Worm (Caenorhabditis elegans): ENCODE results near the gene R08C7.8.

Gene R08C7.8

DNA sequence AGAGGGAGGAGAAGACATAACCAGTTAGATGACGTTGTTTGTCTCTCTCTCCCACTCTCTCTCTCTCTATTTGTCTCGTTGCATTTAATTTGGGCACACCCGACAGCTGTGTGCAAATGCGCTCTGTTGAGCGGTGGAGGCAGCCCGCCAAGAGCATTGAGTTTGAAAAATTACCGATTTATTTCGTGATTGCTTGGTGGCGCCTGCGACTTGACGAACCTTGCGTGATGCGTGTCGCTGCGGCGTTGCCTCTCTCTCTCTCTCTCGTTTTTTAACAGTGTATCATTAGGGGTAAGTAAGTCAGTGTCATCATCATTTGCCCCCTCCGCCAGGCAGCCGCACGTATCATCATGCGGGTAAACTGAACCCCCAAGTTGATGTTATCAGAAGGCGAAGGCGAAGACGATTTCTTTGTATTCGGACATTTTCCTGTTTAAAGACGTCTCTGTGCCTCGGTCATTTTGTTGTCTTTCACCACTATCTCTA is 28.2 kb downstream of the R08C7.8 start (continued):
- TF ChIP-seq npax-4 (tag; optimal IDR thresholded peaks at IDR 0.05) = no peak
- no peak for TF ChIP-seq ceh-9 (tag; optimal IDR thresholded peaks at IDR 0.05)
- TF ChIP-seq hlh-8 (tag; optimal IDR thresholded peaks at IDR 0.05) = no peak
- TF ChIP-seq pax-1 (tag; optimal IDR thresholded peaks at IDR 0.05) = no peak
- TF ChIP-seq ceh-30 (tag; optimal IDR thresholded peaks at IDR 0.05) = no peak
- TF ChIP-seq gmeb-2 (tag; optimal IDR thresholded peaks at IDR 0.05) = no peak
- TF ChIP-seq unc-42 (tag; optimal IDR thresholded peaks at IDR 0.05) = peak; percentile 90

DNA sequence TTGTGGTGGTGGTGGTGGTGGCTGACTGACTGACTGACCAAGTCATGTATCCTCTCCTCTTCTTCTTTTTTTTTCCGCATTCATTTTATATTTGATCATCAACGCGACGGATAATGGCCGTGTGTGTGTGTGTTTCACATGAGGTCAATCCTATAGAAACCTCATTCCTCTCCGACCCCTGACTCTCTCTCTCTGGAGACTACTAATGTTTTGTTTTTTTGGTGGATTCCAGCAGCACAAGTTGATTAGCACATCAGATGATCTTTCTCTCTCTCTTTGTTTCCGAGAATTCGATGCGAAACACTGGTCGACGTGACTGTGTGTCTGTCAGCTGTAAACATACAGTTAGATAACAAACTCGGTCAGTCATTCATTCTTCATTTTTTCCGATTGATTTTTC is 29.2 kb downstream of the R08C7.8 start, which contains the start of gene Y24D9A.7:
TSS of gene Y24D9A.7 (minus strand) at position 46 of the 400 bp plus-strand sequence.
- peak; percentile 1 for TF ChIP-seq ref-2 (tag; optimal IDR thresholded peaks at IDR 0.05)
- TF ChIP-seq che-1 (tag; optimal IDR thresholded peaks at IDR 0.05) = no peak
- no peak for TF ChIP-seq syd-9 (tag; optimal IDR thresholded peaks at IDR 0.05)
- no peak for TF ChIP-seq ceh-48 (tag; optimal IDR thresholded peaks at IDR 0.05)
- TF ChIP-seq fkh-10 (GFP tag; optimal IDR thresholded peaks at IDR 0.05) = no peak

- TF ChIP-seq nhr-11 (tag; optimal IDR thresholded peaks at IDR 0.05) = no peak
- TF ChIP-seq ceh-31 (tag; optimal IDR thresholded peaks at IDR 0.05) = peak; percentile 62
- peak; percentile 98 for TF ChIP-seq unc-42 (tag; optimal IDR thresholded peaks at IDR 0.05)
- TF ChIP-seq sox-2 (GFP tag; IDR thresholded peaks at IDR 0.05) = no peak
- peak; percentile 19 for TF ChIP-seq ceh-14 (tag; optimal IDR thresholded peaks at IDR 0.05)
- no peak for TF ChIP-seq C08G9.2 (tag; optimal IDR thresholded peaks at IDR 0.05)
- TF ChIP-seq hlh-6 (tag; optimal IDR thresholded peaks at IDR 0.05) = peak; percentile 48
- TF ChIP-seq ama-1 (optimal IDR thresholded peaks at IDR 0.05) = no peak
Measured at ce11 chrIV:4403870-4404269, 30.5 kb downstream of the R08C7.8 start.

DNA sequence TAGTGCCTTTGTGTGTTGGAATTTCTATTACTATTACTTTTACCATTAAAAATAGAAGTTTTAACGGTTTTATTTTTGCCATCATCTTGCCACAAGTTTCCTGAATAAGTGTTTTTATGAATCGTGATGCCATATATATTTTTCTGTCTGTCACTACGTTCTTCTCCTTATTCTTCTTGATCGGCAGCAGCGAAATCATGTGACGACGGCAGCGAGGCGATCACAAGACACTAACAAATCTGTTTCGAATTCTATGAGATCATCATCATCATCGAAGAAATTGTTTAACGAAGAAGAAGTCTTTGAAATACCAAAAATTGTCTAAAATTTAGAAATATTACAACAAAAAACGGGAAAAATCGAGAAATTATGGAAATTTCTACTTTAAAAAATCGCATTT is 31.9 kb downstream of the R08C7.8 start:
- TF ChIP-seq pax-1 (tag; optimal IDR thresholded peaks at IDR 0.05) (no peak), hlh-15 (tag; optimal IDR thresholded peaks at IDR 0.05) (no peak), Y22D7AL.16 (tag; optimal IDR thresholded peaks at IDR 0.05) (no peak), hlh-30 (tag; optimal IDR thresholded peaks at IDR 0.05; ENCODE audit: insufficient read depth) (peak; percentile 56)

DNA sequence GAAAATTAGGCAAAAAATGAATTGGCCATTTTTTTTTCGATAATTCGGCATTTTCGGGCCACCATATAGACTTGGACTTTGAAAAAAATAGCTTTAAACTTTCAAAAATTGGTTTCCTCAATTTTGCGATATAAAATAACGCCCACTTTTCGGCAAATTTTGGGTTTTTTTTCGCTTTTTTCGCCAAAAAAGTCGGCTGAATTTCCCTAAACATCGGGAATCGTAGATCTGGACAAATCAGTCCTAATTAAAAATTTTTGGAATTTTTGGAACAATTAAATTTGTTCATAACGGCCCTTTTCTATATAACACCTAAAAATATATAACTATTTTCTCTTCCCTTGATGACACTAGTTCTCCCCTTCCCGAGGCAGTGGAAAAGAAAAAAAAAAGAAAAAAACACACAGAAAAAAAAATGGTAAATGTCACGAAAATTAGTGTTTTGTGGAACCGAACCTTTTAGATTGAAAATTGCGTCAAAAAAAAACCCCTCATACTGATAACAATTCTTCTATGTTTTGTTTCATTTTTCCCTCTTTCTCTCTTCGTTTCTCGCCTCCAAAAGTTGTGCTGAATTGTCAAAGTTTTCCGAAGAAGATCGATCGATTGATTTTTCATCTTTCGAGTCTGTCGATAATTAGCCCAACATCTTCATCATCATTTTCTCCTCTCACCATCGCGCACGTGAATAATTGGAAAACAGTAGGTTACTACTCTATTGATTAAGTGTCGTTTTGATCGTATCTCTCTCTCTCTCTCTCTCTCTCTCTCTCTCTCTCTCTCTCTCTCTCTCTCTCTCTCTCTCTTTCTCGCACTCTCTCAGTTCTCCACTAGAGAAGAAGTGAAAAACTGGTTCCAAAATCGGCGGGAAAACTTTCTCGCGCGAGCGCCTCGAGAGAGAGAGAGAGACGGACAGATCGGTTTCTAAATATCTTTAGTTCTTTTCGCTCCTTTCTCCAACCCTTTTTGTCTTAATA is 33.7 kb downstream of the R08C7.8 start, which contains the start of gene Y24D9A.6:
TSS of gene Y24D9A.6 (minus strand) at position 51 of the 977 bp plus-strand sequence.
- TF ChIP-seq pat-9 (tag; optimal IDR thresholded peaks at IDR 0.05) (no peak), dve-1 (tag; optimal IDR thresholded peaks at IDR 0.05) (peak; percentile 46)

ce11 chrIV:4399418-4400136 is 34.8 kb downstream of the R08C7.8 start:
- TF ChIP-seq ets-4 (tag; optimal IDR thresholded peaks at IDR 0.05) = peak; percentile 33
- no peak for TF ChIP-seq K02D7.2 (tag; optimal IDR thresholded peaks at IDR 0.05)
- TF ChIP-seq nhr-11 (tag; optimal IDR thresholded peaks at IDR 0.05) = no peak
- peak; percentile 34 for TF ChIP-seq gmeb-2 (tag; optimal IDR thresholded peaks at IDR 0.05)
- no peak for TF ChIP-seq npax-4 (tag; optimal IDR thresholded peaks at IDR 0.05)
- peak; percentile 11 for TF ChIP-seq ceh-14 (tag; optimal IDR thresholded peaks at IDR 0.05)
- TF ChIP-seq ref-2 (tag; optimal IDR thresholded peaks at IDR 0.05) = peak; percentile 11
- TF ChIP-seq ceh-34 (tag; optimal IDR thresholded peaks at IDR 0.05) = peak; percentile 23

Data from whole organism, late embryonic.